Fruit fly (Drosophila melanogaster): ENCODE measurements around the gene Ubc87F.

Ubc87F gene

DNA sequence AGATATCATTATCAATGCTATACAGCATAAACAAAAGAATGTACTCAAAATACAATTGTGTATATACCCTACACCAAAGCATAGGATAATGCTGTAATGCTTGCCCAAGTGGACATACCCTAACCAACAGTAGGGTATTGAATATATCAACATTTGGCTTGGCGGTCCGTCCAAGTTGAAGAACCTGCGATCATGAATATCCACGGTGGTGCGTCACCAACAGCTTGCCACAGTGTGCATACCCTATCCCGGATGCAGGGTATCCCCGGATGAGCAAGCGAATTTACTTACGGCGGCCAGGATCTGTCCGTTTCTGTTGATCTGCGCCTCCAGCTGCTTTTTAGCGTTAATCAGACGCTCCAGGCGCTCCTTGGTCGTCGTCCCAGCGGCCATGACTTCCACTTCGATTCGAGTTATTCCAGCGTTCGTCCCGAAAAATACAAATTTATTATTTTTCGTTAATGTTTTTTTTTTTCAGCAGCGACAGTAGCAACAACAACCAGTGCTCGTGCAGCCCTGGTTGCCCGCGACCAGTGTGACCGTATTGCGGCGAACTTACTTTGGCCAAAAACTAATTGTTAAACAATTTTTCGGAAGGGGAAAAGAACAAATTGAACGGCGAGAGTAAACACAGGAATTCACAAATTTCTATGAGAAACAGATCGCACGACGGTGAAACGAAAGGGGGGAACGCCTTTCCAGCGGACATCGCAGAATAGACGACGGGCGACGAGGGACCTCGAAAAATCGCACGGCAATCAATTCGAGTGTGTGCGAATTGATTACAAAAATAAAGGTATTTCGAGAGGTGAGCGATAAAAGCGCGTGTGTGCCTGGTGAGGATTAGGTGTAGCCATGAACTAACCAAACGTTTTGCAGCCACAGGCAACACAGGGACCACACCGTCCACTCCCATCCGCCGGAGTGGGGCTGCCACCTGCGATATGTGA is 41.6 kb downstream of the Ubc87F start, which contains the start of the genes Lkb1 and CG9588 (continued):
- TF ChIP-seq CG8290 (GFP tag; optimal IDR thresholded peaks at IDR 0.05) = no peak
- TF ChIP-seq CG8290 (tag; optimal IDR thresholded peaks at IDR 0.05) = peak in 1 of 2 experiments; percentile 73
- peak; percentile 67 for TF ChIP-seq wdn (GFP tag; IDR thresholded peaks at IDR 0.05)
- no peak for TF ChIP-seq crp (GFP tag; optimal IDR thresholded peaks at IDR 0.05)
- no peak for TF ChIP-seq Kr (GFP tag; optimal IDR thresholded peaks at IDR 0.05)
- TF ChIP-seq CG12942 (GFP tag; optimal IDR thresholded peaks at IDR 0.05) = peak; percentile 57
- TF ChIP-seq Antp (GFP tag; optimal IDR thresholded peaks at IDR 0.05) = peak; percentile 60
- no peak for TF ChIP-seq Tbp (GFP tag; optimal IDR thresholded peaks at IDR 0.05)
- no peak for TF ChIP-seq CG18764 (GFP tag; optimal IDR thresholded peaks at IDR 0.05)
- TF ChIP-seq CG16813 (GFP tag; IDR thresholded peaks at IDR 0.05; ENCODE audit: partially characterized antibody) = no peak
- TF ChIP-seq run (tag; optimal IDR thresholded peaks at IDR 0.05) = no peak
- peak; percentile 67 for TF ChIP-seq Dip3 (GFP tag; optimal IDR thresholded peaks at IDR 0.05)
- TF ChIP-seq phol (tag; optimal IDR thresholded peaks at IDR 0.05) = peak; percentile 16
- TF ChIP-seq chn (GFP tag; optimal IDR thresholded peaks at IDR 0.05) = peak; percentile 49
- TF ChIP-seq pros (GFP tag; optimal IDR thresholded peaks at IDR 0.05) = no peak
- no peak for TF ChIP-seq Mes4 (GFP tag; optimal IDR thresholded peaks at IDR 0.05)
- peak; percentile 39 for TF ChIP-seq CG7839 (tag; optimal IDR thresholded peaks at IDR 0.05)
- TF ChIP-seq CG33557 (GFP tag; optimal IDR thresholded peaks at IDR 0.05) = peak; percentile 10
- TF ChIP-seq Jarid2 (GFP tag; optimal IDR thresholded peaks at IDR 0.05) = no peak
- peak; percentile 39 for TF ChIP-seq stwl (tag; optimal IDR thresholded peaks at IDR 0.05)
- peak; percentile 28 for TF ChIP-seq CG10267 (tag; optimal IDR thresholded peaks at IDR 0.05)
- TF ChIP-seq NC2α (GFP tag; optimal IDR thresholded peaks at IDR 0.05) = no peak
- no peak for TF ChIP-seq CG8281 (tag; optimal IDR thresholded peaks at IDR 0.05)
- TF ChIP-seq Lhr (GFP tag; optimal IDR thresholded peaks at IDR 0.05) = peak; percentile 11
- TF ChIP-seq dmrt11E (tag; optimal IDR thresholded peaks at IDR 0.05) = peak; percentile 30
- peak; percentile 46 to 52 for TF ChIP-seq chif (GFP tag; optimal IDR thresholded peaks at IDR 0.05)
- peak; percentile 70 for TF ChIP-seq gsb (GFP tag; IDR thresholded peaks at IDR 0.05)
- TF ChIP-seq dan (GFP tag; IDR thresholded peaks at IDR 0.05) = 0 out of 2 replicates have a peak, but pooled peaks have one; percentile 42
- no peak for TF ChIP-seq wek (GFP tag; optimal IDR thresholded peaks at IDR 0.05)
- no peak for TF ChIP-seq CG10462 (GFP tag; optimal IDR thresholded peaks at IDR 0.05)
- no peak for TF ChIP-seq CG3065 (GFP tag; optimal IDR thresholded peaks at IDR 0.05)
- TF ChIP-seq CG13123 (GFP tag; optimal IDR thresholded peaks at IDR 0.05) = no peak
- peak; percentile 34 for TF ChIP-seq CG12659 (GFP tag; optimal IDR thresholded peaks at IDR 0.05)
- TF ChIP-seq E2f1 (GFP tag; IDR thresholded peaks at IDR 0.05) = peak; percentile 73
- TF ChIP-seq CG6254 (GFP tag; optimal IDR thresholded peaks at IDR 0.05) = no peak
- no peak for TF ChIP-seq corto (GFP tag; optimal IDR thresholded peaks at IDR 0.05)
- peak; percentile 57 for TF ChIP-seq CG16815 (GFP tag; optimal IDR thresholded peaks at IDR 0.05)
- peak; percentile 20 for TF ChIP-seq CG18262 (tag; optimal IDR thresholded peaks at IDR 0.05)
- TF ChIP-seq GATAe (GFP tag; conservative IDR thresholded peaks at IDR 0.05) = 0 out of 2 replicates have a peak, but pooled peaks have one; percentile 16
- TF ChIP-seq toy (GFP tag; IDR thresholded peaks at IDR 0.05) = peak; percentile 52; the same call in 1 of the 2 replicates
- peak; percentile 3 for TF ChIP-seq Max (GFP tag; optimal IDR thresholded peaks at IDR 0.05)
- TF ChIP-seq trh (GFP tag; optimal IDR thresholded peaks at IDR 0.05) = peak; percentile 56
- TF ChIP-seq tgo (GFP tag; IDR thresholded peaks at IDR 0.05) = peak; percentile 76
- no peak for TF ChIP-seq CG34376 (GFP tag; optimal IDR thresholded peaks at IDR 0.05)
- peak; percentile 47; the same call in 1 of the 2 replicates for TF ChIP-seq CG17612 (GFP tag; IDR thresholded peaks at IDR 0.05)
- TF ChIP-seq ap (GFP tag; IDR thresholded peaks at IDR 0.05) = peak; percentile 76
- no peak for TF ChIP-seq CG42726 (GFP tag; IDR thresholded peaks at IDR 0.05; ENCODE audit: partially characterized antibody)
- TF ChIP-seq Bgb (GFP tag; IDR thresholded peaks at IDR 0.05; ENCODE audit: partially characterized antibody) = no peak

All from whole organism, embryonic.